Worm (Caenorhabditis elegans) whole organism, L2 larva: ENCODE data around the gene perm-5.

Experiments
- C34F6.9 ChIP-seq: fragments of 150-350 bp; optimal IDR thresholded peaks from 2 replicates; lab custom pipeline; 2014; ENCODE audit warnings: missing biosample characterization, missing genetic modification characterization
- F13H6.1 ChIP-seq: sonication (generic microtip); optimal IDR thresholded peaks from 2 replicates; lab custom pipeline; 2016; ENCODE audit warnings: missing genetic modification characterization, missing compliant biosample characterization
- R02D3.7 ChIP-seq: fragments of 150-350 bp; optimal IDR thresholded peaks from 2 replicates; lab custom pipeline; 2014; ENCODE audit warnings: missing biosample characterization, missing genetic modification characterization
- Y55F3AM.14 ChIP-seq: fragments of 200-800 bp; sonication (Bioruptor generic); optimal IDR thresholded peaks from 2 replicates; lab custom pipeline; 2018; ENCODE audit warnings: mild to moderate bottlenecking, missing genetic modification characterization, missing compliant biosample characterization
- alr-1 ChIP-seq: fragments of 150-350 bp; optimal IDR thresholded peaks from 2 replicates; lab custom pipeline; 2014; ENCODE audit warnings: missing biosample characterization, missing genetic modification characterization
- ama-1 ChIP-seq: fragments of 150-350 bp; optimal IDR thresholded peaks from 2 replicates; lab custom pipeline; 2018; ENCODE audit warnings: inconsistent platforms
- blmp-1 ChIP-seq: sonication (generic microtip); optimal IDR thresholded peaks from 2 replicates; lab custom pipeline; 2017; ENCODE audit warnings: missing genetic modification characterization, mild to moderate bottlenecking, missing compliant biosample characterization, antibody characterized with exemption, moderate library complexity; ENCODE audit not compliant: insufficient read depth
- ceh-16 ChIP-seq: fragments of 150-350 bp; optimal IDR thresholded peaks from 2 replicates; lab custom pipeline; 2014; ENCODE audit warnings: missing biosample characterization, missing genetic modification characterization
- crh-2 ChIP-seq: sonication (generic microtip); optimal IDR thresholded peaks from 2 replicates; lab custom pipeline; 2017; ENCODE audit warnings: missing biosample characterization, missing genetic modification characterization
- egl-27 ChIP-seq: sonication (generic microtip); optimal IDR thresholded peaks from 3 replicates; lab custom pipeline; 2017; ENCODE audit warnings: missing biosample characterization, missing genetic modification reagents, missing genetic modification characterization
- elt-1 ChIP-seq: fragments of 150-350 bp; optimal IDR thresholded peaks from 2 replicates; lab custom pipeline; 2014; ENCODE audit warnings: missing biosample characterization, missing genetic modification characterization
- lin-11 ChIP-seq: fragments of 150-350 bp; sonication (generic microtip); optimal IDR thresholded peaks from 2 replicates; lab custom pipeline; 2014; ENCODE audit warnings: missing biosample characterization, missing genetic modification characterization, inconsistent platforms, mixed read lengths
- lsy-2 ChIP-seq, 2 experiments: fragments of 150-350 bp in 1 of 2; sonication (generic microtip) in 1 of 2; optimal IDR thresholded peaks; 2 replicates each; lab custom pipeline; 2014 to 2017; ENCODE audit warnings: missing biosample characterization in 2 of 2, missing genetic modification characterization in 2 of 2
- mab-5 ChIP-seq: fragments of 150-350 bp; optimal IDR thresholded peaks from 2 replicates; lab custom pipeline; 2014; ENCODE audit warnings: missing biosample characterization, missing genetic modification characterization
- mdl-1 ChIP-seq, 2 experiments: fragments of 150-350 bp in 1 of 2; sonication (generic microtip) in 1 of 2; optimal IDR thresholded peaks; 2 replicates each; lab custom pipeline; 2017; ENCODE audit warnings: missing biosample characterization in 2 of 2, missing genetic modification characterization in 2 of 2
- nhr-10 ChIP-seq: sonication (generic microtip); optimal IDR thresholded peaks from 2 replicates; lab custom pipeline; 2017; ENCODE audit warnings: missing biosample characterization, missing genetic modification characterization
- nhr-11 ChIP-seq: fragments of 150-350 bp; optimal IDR thresholded peaks from 2 replicates; lab custom pipeline; 2014; ENCODE audit warnings: missing biosample characterization, missing genetic modification characterization
- nhr-12 ChIP-seq: fragments of 150-350 bp; optimal IDR thresholded peaks from 2 replicates; lab custom pipeline; 2014; ENCODE audit warnings: missing biosample characterization, missing genetic modification characterization
- nhr-129 ChIP-seq: fragments of 150-350 bp; optimal IDR thresholded peaks from 2 replicates; lab custom pipeline; 2014; ENCODE audit warnings: missing biosample characterization, missing genetic modification characterization
- nhr-21 ChIP-seq: fragments of 150-350 bp; optimal IDR thresholded peaks from 2 replicates; lab custom pipeline; 2014; ENCODE audit warnings: missing biosample characterization, missing genetic modification characterization
- nhr-23 ChIP-seq: fragments of 150-350 bp; optimal IDR thresholded peaks from 2 replicates; lab custom pipeline; 2014; ENCODE audit warnings: missing biosample characterization, missing genetic modification reagents, missing genetic modification characterization
- nhr-237 ChIP-seq: fragments of 150-350 bp; optimal IDR thresholded peaks from 2 replicates; lab custom pipeline; 2014; ENCODE audit warnings: missing biosample characterization, missing genetic modification characterization
- nhr-25 ChIP-seq: fragments of 150-350 bp; sonication (generic microtip); optimal IDR thresholded peaks from 3 replicates; lab custom pipeline; 2014; ENCODE audit warnings: missing biosample characterization, missing genetic modification characterization
- nhr-6 ChIP-seq: fragments of 150-350 bp; optimal IDR thresholded peaks from 2 replicates; lab custom pipeline; 2014; ENCODE audit warnings: missing biosample characterization, missing genetic modification characterization
- nhr-77 ChIP-seq: fragments of 150-350 bp; optimal IDR thresholded peaks from 2 replicates; lab custom pipeline; 2014; ENCODE audit warnings: missing biosample characterization, missing genetic modification characterization
- peb-1 ChIP-seq: fragments of 150-350 bp; optimal IDR thresholded peaks from 2 replicates; lab custom pipeline; 2014; ENCODE audit warnings: missing biosample characterization, missing genetic modification characterization
- sem-4 ChIP-seq: fragments of 150-350 bp; optimal IDR thresholded peaks from 2 replicates; lab custom pipeline; 2014; ENCODE audit warnings: missing biosample characterization, missing genetic modification reagents, missing genetic modification characterization
- skn-1 ChIP-seq: sonication (generic microtip); optimal IDR thresholded peaks from 2 replicates; lab custom pipeline; 2017; ENCODE audit warnings: missing biosample characterization, missing genetic modification characterization
- sma-9 ChIP-seq, 2 experiments: fragments of 150-350 bp in 1 of 2; sonication (generic microtip) in 1 of 2; optimal IDR thresholded peaks; 2 replicates each; lab custom pipeline; 2014 to 2016; ENCODE audit warnings: missing genetic modification characterization in 2 of 2, mild to moderate bottlenecking in 1 of 2, missing biosample characterization in 1 of 2, missing compliant biosample characterization in 1 of 2, missing genetic modification reagents in 1 of 2, moderate library complexity in 1 of 2
- snpc-4 ChIP-seq: fragments of 150-350 bp; optimal IDR thresholded peaks from 2 replicates; lab custom pipeline; 2014; ENCODE audit warnings: missing biosample characterization, missing genetic modification characterization
- unc-39 ChIP-seq: fragments of 150-350 bp; optimal IDR thresholded peaks from 2 replicates; lab custom pipeline; 2014; ENCODE audit warnings: missing biosample characterization, missing genetic modification characterization
- unc-62 ChIP-seq: fragments of 150-350 bp; optimal IDR thresholded peaks from 2 replicates; lab custom pipeline; 2014; ENCODE audit warnings: missing biosample characterization, missing genetic modification reagents, missing genetic modification characterization
- ztf-1 ChIP-seq: fragments of 200-800 bp; sonication (Bioruptor generic); conservative IDR thresholded peaks from 2 replicates; pipeline ENCODE4 v1.3.6; 2022; ENCODE audit warnings: missing genetic modification characterization, missing compliant biosample characterization
- ztf-11 ChIP-seq: sonication (generic microtip); optimal IDR thresholded peaks from 2 replicates; lab custom pipeline; 2017; ENCODE audit warnings: missing biosample characterization, missing genetic modification characterization
- ztf-4 ChIP-seq: fragments of 150-350 bp; optimal IDR thresholded peaks from 2 replicates; lab custom pipeline; 2014; ENCODE audit warnings: missing biosample characterization, missing genetic modification characterization

Gene perm-5

DNA sequence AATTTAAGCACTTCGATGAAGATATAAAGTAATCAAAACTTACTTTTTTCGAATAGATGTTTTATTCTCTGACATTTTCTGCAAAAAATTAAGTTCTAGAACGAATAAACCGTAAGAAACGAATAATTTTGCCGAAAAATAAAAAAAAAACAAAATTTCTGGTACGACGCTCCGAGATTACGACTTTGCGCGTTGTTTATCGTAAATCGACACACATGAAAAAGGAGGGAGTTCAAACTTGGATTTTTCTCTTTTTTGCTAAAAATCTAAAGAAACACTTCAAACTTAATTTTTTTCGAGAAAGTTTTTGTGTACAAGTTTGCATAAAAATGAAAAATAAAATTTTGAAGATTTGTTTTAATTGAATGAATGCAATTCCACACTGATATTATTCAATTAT is 28.3 kb upstream of the perm-5 start, which contains the start of gene H35B03.2 (continued):
- no peak for TF ChIP-seq lin-11 (tag; lab: Kevin White, UChicago)
- TF ChIP-seq mdl-1 (tag; optimal IDR thresholded peaks at IDR 0.05; lab: Kevin White, UChicago), result no peak
- no peak for TF ChIP-seq blmp-1 (tag; lab: Kevin White, UChicago)
- no peak for TF ChIP-seq nhr-11 (tag; lab: Kevin White, UChicago)
- TF ChIP-seq ztf-1 (GFP tag; lab: Robert Waterston, UW), result no peak

DNA sequence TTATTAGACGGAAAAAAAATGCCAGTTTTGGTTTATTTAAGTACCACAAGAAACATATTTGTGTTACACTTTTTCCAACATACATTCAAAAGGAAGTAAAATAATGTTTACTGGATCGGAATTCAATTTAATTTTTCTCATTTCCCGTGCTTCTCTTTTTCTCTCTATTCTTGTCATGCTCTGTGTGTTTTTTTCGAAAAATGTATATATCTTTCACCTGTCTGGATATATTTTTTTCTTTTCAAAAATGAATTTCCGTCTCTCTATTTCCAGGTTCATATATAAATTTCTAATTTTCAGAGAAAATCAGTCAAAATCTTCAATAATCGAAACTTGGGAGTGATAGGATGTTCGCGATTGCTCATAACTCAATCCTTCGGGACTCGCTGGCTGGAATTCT is 22.0 kb upstream of the perm-5 start, which contains the start of gene H35B03.1:
Gene H35B03.1, plus strand, starts transcription at position 301 of the 400 bp plus-strand sequence.
- TF ChIP-seq snpc-4 (tag; lab: Kevin White, UChicago), result no peak
- no peak for TF ChIP-seq F13H6.1 (tag; lab: Kevin White, UChicago)
- no peak for TF ChIP-seq Y55F3AM.14 (GFP tag; lab: Kevin White, UChicago)
- TF ChIP-seq nhr-6 (tag; lab: Kevin White, UChicago), result no peak
- TF ChIP-seq elt-1 (tag; lab: Kevin White, UChicago), result no peak
- TF ChIP-seq nhr-12 (tag; lab: Kevin White, UChicago), result no peak
- no peak for TF ChIP-seq nhr-23 (tag; lab: Kevin White, UChicago)
- no peak for TF ChIP-seq sem-4 (tag; lab: Kevin White, UChicago)
- no peak for TF ChIP-seq mdl-1 (tag; optimal IDR thresholded peaks at IDR 0.05; lab: Kevin White, UChicago)
- no peak for TF ChIP-seq nhr-77 (tag; lab: Kevin White, UChicago)
- no peak for TF ChIP-seq skn-1 (tag; lab: Kevin White, UChicago)
- TF ChIP-seq R02D3.7, result no peak

DNA sequence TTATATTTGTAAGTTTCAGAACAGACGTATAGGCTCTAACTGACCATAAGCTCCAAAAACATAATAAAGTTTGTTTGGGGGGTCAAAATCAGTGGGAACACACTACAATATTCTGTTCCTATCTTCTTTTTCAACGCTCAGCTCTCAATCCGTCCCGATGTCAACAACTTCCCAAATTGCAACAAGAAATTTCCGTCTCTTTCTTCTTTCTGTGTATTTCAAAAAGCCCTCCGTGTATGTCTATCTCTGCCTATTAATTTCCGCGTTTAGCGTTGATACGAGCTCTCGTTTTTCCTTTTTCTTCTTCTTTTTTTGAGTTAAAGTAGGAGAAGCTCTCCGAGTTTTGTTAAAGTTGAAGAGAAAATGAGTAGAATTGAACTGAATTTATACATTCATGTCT is 20.4 kb upstream of the perm-5 start:
- no peak for TF ChIP-seq nhr-11 (tag; lab: Kevin White, UChicago)
- TF ChIP-seq nhr-10 (tag; lab: Kevin White, UChicago), result no peak
- no peak for TF ChIP-seq nhr-237
- no peak for TF ChIP-seq ztf-4 (tag; lab: Kevin White, UChicago)
- no peak for TF ChIP-seq lsy-2 (tag; optimal IDR thresholded peaks at IDR 0.05; lab: Kevin White, UChicago)
- no peak for TF ChIP-seq unc-39
- TF ChIP-seq ama-1, result no peak
- no peak for TF ChIP-seq sem-4 (tag; lab: Kevin White, UChicago)
- TF ChIP-seq, all 48 proteins: peak for 0

DNA sequence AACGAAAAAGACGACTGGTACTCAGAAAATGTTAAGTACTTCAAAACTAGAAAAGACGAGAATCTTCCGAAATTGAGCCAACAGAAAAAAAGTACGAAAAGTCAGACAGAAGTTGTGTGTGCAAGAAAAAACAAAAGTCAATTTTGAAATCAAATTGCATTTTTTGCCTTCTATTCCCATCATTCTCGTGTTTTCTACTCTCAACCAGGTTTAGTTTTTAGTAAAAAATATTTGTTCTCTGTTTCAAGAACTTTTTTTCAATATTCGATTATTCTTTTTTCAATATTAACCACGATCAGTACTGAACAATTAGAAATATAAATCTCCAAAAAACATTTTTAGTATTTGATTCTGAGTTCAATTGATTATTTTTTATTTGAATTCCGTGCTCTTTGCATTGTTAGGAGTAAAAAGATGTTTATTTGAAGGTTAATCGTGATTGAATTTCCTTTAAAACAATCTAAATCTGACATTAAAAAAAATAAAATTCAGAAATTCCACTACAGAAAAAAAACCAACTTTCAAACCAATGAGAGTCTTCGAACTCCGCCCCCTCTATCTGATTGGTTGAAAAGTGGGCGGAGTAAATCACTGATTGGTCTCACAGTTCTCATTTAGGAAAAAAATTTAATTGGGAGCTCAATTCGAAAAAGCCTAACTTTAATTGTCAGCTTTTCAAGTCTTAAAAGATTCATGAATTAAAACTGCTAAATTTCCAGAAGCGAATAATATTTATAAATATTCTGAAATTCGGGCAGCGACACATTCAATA is 12.3 kb upstream of the perm-5 start:
- TF ChIP-seq nhr-6 (tag; lab: Kevin White, UChicago) (no peak), R02D3.7 (no peak), ztf-11 (no peak), alr-1 (tag; lab: Kevin White, UChicago) (no peak), blmp-1 (tag; lab: Kevin White, UChicago) (no peak), elt-1 (tag; lab: Kevin White, UChicago) (no peak), ztf-4 (tag; lab: Kevin White, UChicago) (no peak), C34F6.9 (tag; lab: Kevin White, UChicago) (no peak)

DNA sequence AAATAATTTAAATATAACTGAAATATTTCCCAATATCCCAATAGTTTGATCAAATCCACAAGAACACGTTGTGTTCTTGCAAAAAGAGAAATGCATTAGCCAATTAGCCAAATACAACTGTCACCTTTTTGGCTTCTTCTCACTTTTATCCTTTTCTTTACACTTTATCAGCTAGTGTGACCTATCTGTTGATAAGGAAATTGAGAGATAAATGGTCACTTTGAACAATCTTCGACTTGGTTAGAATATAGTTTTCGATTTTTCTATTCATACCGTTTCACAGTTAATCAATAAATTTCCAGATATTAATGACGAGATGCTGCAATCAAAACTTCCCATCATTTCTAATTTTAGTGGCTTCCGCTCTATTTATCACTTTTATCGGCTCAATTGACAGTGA is 5.5 kb upstream of the perm-5 start, which contains the start of gene C55C3.1:
Gene C55C3.1, plus strand, starts transcription at position 301 of the 400 bp plus-strand sequence.
- TF ChIP-seq F13H6.1 (tag; lab: Kevin White, UChicago), result no peak
- TF ChIP-seq lsy-2 (tag; optimal IDR thresholded peaks at IDR 0.05; lab: Kevin White, UChicago), result no peak
- no peak for TF ChIP-seq ceh-16 (tag; lab: Kevin White, UChicago)
- no peak for TF ChIP-seq alr-1 (tag; lab: Kevin White, UChicago)
- TF ChIP-seq nhr-21 (tag; lab: Kevin White, UChicago), result no peak
- no peak for TF ChIP-seq nhr-237
- TF ChIP-seq peb-1, result no peak

DNA sequence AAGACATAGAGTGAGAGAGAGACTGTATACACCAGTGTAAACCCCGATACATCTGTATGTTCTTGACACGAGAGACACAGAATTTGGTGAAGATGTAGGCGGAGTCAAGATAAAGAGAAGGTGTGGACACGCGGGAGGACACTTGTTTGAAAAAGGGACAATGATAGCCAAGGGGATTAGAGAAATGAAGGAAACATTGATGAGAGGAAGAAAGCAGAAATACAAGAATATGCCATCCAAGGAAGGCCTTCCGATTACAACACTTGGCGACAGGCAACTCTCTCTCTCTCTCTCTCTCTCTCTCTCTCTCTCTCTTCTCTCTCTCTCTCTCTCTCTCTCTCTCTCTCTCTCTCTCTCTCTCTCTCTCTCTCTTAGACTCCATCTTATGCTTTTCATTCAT is 3.3 kb upstream of the perm-5 start:
- TF ChIP-seq sma-9 (GFP tag; optimal IDR thresholded peaks at IDR 0.05; lab: Kevin White, UChicago), result no peak
- TF ChIP-seq sma-9 (tag; optimal IDR thresholded peaks at IDR 0.05; lab: Kevin White, UChicago), result no peak
- no peak for TF ChIP-seq nhr-12 (tag; lab: Kevin White, UChicago)
- TF ChIP-seq unc-39, result no peak
- no peak for TF ChIP-seq peb-1
- TF ChIP-seq crh-2, result no peak
- TF ChIP-seq nhr-129 (tag; lab: Kevin White, UChicago), result no peak
- no peak for TF ChIP-seq ztf-11
- no peak for TF ChIP-seq mab-5
- TF ChIP-seq blmp-1 (tag; lab: Kevin White, UChicago), result peak; percentile 63
- TF ChIP-seq unc-62 (GFP tag; lab: Kevin White, UChicago), result no peak
- TF ChIP-seq nhr-25 (tag; lab: Kevin White, UChicago), result peak; percentile 56
- TF ChIP-seq alr-1 (tag; lab: Kevin White, UChicago), result no peak
- TF ChIP-seq egl-27, result no peak
- TF ChIP-seq lsy-2 (tag; optimal IDR thresholded peaks at IDR 0.05; lab: Kevin White, UChicago), result no peak
- no peak for TF ChIP-seq elt-1 (tag; lab: Kevin White, UChicago)
- no peak for TF ChIP-seq mdl-1 (tag; optimal IDR thresholded peaks at IDR 0.05; lab: Kevin White, UChicago)
- peak; percentile 69 for TF ChIP-seq nhr-21 (tag; lab: Kevin White, UChicago)
- no peak for TF ChIP-seq ceh-16 (tag; lab: Kevin White, UChicago)
